Worm (Caenorhabditis elegans): Measurements from ENCODE around the gene srxa-14.

- TF ChIP-seq ceh-83 (GFP tag; optimal IDR thresholded peaks at IDR 0.05) (no peak), lsy-2 (tag; optimal IDR thresholded peaks at IDR 0.05) (no peak), zip-8 (tag; optimal IDR thresholded peaks at IDR 0.05) (no peak)
Observed at ce11 chrV:20655174-20655573, 15.8 kb downstream of the srxa-14 start.
